Worm (Caenorhabditis elegans) whole organism, late embryonic: ENCODE results near the gene Y17D7C.2.
A peak's percentile ranks its signal among the peaks of the same experiment; 100 is the strongest.

ENCODE experiments used
- C08G9.2 ChIP-seq: sonication (generic microtip); optimal IDR thresholded peaks from 2 replicates; lab custom pipeline; 2016; ENCODE audit warnings: mild to moderate bottlenecking, missing genetic modification characterization, moderate library complexity, missing compliant biosample characterization
- K02D7.2 ChIP-seq: sonication (generic microtip); optimal IDR thresholded peaks from 2 replicates; lab custom pipeline; 2017; ENCODE audit warnings: mild to moderate bottlenecking, missing genetic modification characterization, missing compliant biosample characterization
- K09A11.1 ChIP-seq: sonication (generic microtip); optimal IDR thresholded peaks from 2 replicates; lab custom pipeline; 2017; ENCODE audit warnings: antibody characterized with exemption, mild to moderate bottlenecking, missing genetic modification characterization, missing compliant biosample characterization; ENCODE audit not compliant: insufficient read depth
- ahr-1 ChIP-seq: sonication (generic microtip); optimal IDR thresholded peaks from 2 replicates; lab custom pipeline; 2016; ENCODE audit warnings: missing genetic modification characterization, missing compliant biosample characterization
- ama-1 ChIP-seq: fragments of 150-350 bp; optimal IDR thresholded peaks from 2 replicates; lab custom pipeline; 2014
- ceh-18 ChIP-seq: sonication (generic microtip); optimal IDR thresholded peaks from 2 replicates; lab custom pipeline; 2016; ENCODE audit warnings: missing genetic modification characterization, missing compliant biosample characterization
- ceh-2 ChIP-seq: sonication (generic microtip); optimal IDR thresholded peaks from 2 replicates; lab custom pipeline; 2016; ENCODE audit warnings: missing genotype, missing genetic modification characterization, missing compliant biosample characterization
- ceh-34 ChIP-seq: sonication (generic microtip); optimal IDR thresholded peaks from 2 replicates; lab custom pipeline; 2016; ENCODE audit warnings: mild to moderate bottlenecking, missing genetic modification characterization, missing compliant biosample characterization
- ceh-45 ChIP-seq: fragments of 200-800 bp; sonication (Bioruptor generic); IDR thresholded peaks from 2 replicates; pipeline ENCODE4 v1.3.6; 2022; ENCODE audit warnings: missing genetic modification reagents, missing genetic modification characterization, missing compliant biosample characterization
- ceh-9 ChIP-seq: sonication (generic microtip); optimal IDR thresholded peaks from 2 replicates; lab custom pipeline; 2016; ENCODE audit warnings: mild to moderate bottlenecking, missing genetic modification characterization, inconsistent platforms, missing compliant biosample characterization
- che-1 ChIP-seq: sonication (generic microtip); optimal IDR thresholded peaks from 2 replicates; lab custom pipeline; 2016; ENCODE audit warnings: mild to moderate bottlenecking, missing genetic modification characterization, missing compliant biosample characterization
- dmd-4 ChIP-seq: sonication (generic microtip); optimal IDR thresholded peaks from 2 replicates; lab custom pipeline; 2016; ENCODE audit warnings: borderline replicate concordance, missing genetic modification characterization, missing compliant biosample characterization
- dve-1 ChIP-seq: sonication (generic microtip); optimal IDR thresholded peaks from 2 replicates; lab custom pipeline; 2017; ENCODE audit warnings: antibody characterized with exemption, mild to moderate bottlenecking, missing genetic modification characterization, missing compliant biosample characterization
- elt-2 ChIP-seq: sonication (generic microtip); optimal IDR thresholded peaks from 2 replicates; lab custom pipeline; 2016; ENCODE audit warnings: missing genetic modification reagents, missing genetic modification characterization, missing compliant biosample characterization
- eyg-1 ChIP-seq: sonication (generic microtip); optimal IDR thresholded peaks from 2 replicates; lab custom pipeline; 2016; ENCODE audit warnings: missing genotype, missing genetic modification characterization, missing compliant biosample characterization
- fax-1 ChIP-seq: sonication (generic microtip); optimal IDR thresholded peaks from 2 replicates; lab custom pipeline; 2016; ENCODE audit warnings: missing genotype, missing genetic modification characterization, missing compliant biosample characterization
- fkh-10 ChIP-seq: fragments of 150-350 bp; optimal IDR thresholded peaks from 2 replicates; lab custom pipeline; 2014; ENCODE audit warnings: missing biosample characterization, missing genetic modification reagents, missing genetic modification characterization
- hlh-15 ChIP-seq: sonication (generic microtip); optimal IDR thresholded peaks from 2 replicates; lab custom pipeline; 2016; ENCODE audit warnings: missing genetic modification characterization, missing compliant biosample characterization
- hlh-6 ChIP-seq: sonication (generic microtip); optimal IDR thresholded peaks from 2 replicates; lab custom pipeline; 2016; ENCODE audit warnings: missing genotype, missing genetic modification characterization, missing compliant biosample characterization
- hlh-8 ChIP-seq: sonication (generic microtip); optimal IDR thresholded peaks from 2 replicates; lab custom pipeline; 2016; ENCODE audit warnings: missing genotype, missing genetic modification characterization, missing compliant biosample characterization
- lim-6 ChIP-seq: sonication (generic microtip); optimal IDR thresholded peaks from 2 replicates; lab custom pipeline; 2016; ENCODE audit warnings: missing genetic modification characterization, missing compliant biosample characterization
- mec-3 ChIP-seq: sonication (generic microtip); optimal IDR thresholded peaks from 2 replicates; lab custom pipeline; 2016; ENCODE audit warnings: borderline replicate concordance, missing genetic modification characterization, missing compliant biosample characterization
- nhr-11 ChIP-seq: fragments of 150-350 bp; optimal IDR thresholded peaks from 2 replicates; lab custom pipeline; 2014; ENCODE audit warnings: missing biosample characterization, missing genetic modification characterization
- nhr-232 ChIP-seq: sonication (generic microtip); optimal IDR thresholded peaks from 2 replicates; lab custom pipeline; 2016; ENCODE audit warnings: missing genetic modification characterization, missing compliant biosample characterization
- npax-4 ChIP-seq: sonication (generic microtip); optimal IDR thresholded peaks from 2 replicates; lab custom pipeline; 2016; ENCODE audit warnings: missing genetic modification characterization, missing compliant biosample characterization
- odd-2 ChIP-seq: sonication (generic microtip); optimal IDR thresholded peaks from 2 replicates; lab custom pipeline; 2017; ENCODE audit warnings: antibody characterized with exemption, mild to moderate bottlenecking, missing genetic modification characterization, missing compliant biosample characterization
- pag-3 ChIP-seq: sonication (generic microtip); optimal IDR thresholded peaks from 2 replicates; lab custom pipeline; 2016; ENCODE audit warnings: missing compliant biosample characterization, missing genetic modification characterization, borderline replicate concordance
- pax-1 ChIP-seq: fragments of 150-350 bp; optimal IDR thresholded peaks from 2 replicates; lab custom pipeline; 2014; ENCODE audit warnings: missing biosample characterization, missing genetic modification characterization
- pros-1 ChIP-seq: fragments of 150-350 bp; optimal IDR thresholded peaks from 2 replicates; lab custom pipeline; 2014; ENCODE audit warnings: missing biosample characterization, missing genetic modification reagents, missing genetic modification characterization
- ref-2 ChIP-seq: sonication (generic microtip); optimal IDR thresholded peaks from 2 replicates; lab custom pipeline; 2016; ENCODE audit warnings: missing genetic modification characterization, missing compliant biosample characterization
- rnt-1 ChIP-seq: sonication (generic microtip); optimal IDR thresholded peaks from 2 replicates; lab custom pipeline; 2016; ENCODE audit warnings: missing genetic modification characterization, missing compliant biosample characterization
- sox-2 ChIP-seq: fragments of 200-800 bp; sonication (Bioruptor generic); IDR thresholded peaks from 2 replicates; pipeline ENCODE4 v1.3.6; 2022; ENCODE audit warnings: missing genetic modification reagents, missing genetic modification characterization, missing compliant biosample characterization
- sox-4 ChIP-seq: sonication (generic microtip); optimal IDR thresholded peaks from 2 replicates; lab custom pipeline; 2017; ENCODE audit warnings: mild to moderate bottlenecking, missing genetic modification characterization, inconsistent platforms, missing compliant biosample characterization
- ttx-3 ChIP-seq: sonication (generic microtip); optimal IDR thresholded peaks from 2 replicates; lab custom pipeline; 2016; ENCODE audit warnings: missing genetic modification reagents, missing genetic modification characterization, missing compliant biosample characterization
- unc-3 ChIP-seq, 2 experiments: fragments of 200-800 bp in 1 of 2; sonication (Bioruptor generic) in 1 of 2; sonication (generic microtip) in 1 of 2; conservative IDR thresholded peaks in 1 of 2; optimal IDR thresholded peaks in 1 of 2; 2 replicates each; pipeline versions ENCODE4 v1.3.6 to Lab custom; 2016 to 2022; ENCODE audit warnings: missing compliant biosample characterization in 2 of 2, missing genetic modification characterization in 2 of 2, missing genetic modification reagents in 1 of 2
- unc-86 ChIP-seq: sonication (generic microtip); optimal IDR thresholded peaks from 2 replicates; lab custom pipeline; 2016; ENCODE audit warnings: missing genetic modification characterization, missing compliant biosample characterization
- ztf-16 ChIP-seq: sonication (generic microtip); optimal IDR thresholded peaks from 2 replicates; lab custom pipeline; 2017; ENCODE audit warnings: missing genetic modification characterization, missing compliant biosample characterization

The Y17D7C.2 gene

ce11 chrV:18723604-18724003 lies 3.8 kb upstream of the Y17D7C.2 start (continued):
- TF ChIP-seq mec-3 (tag; lab: Kevin White, UChicago) (no peak), ceh-34 (peak; percentile 50), rnt-1 (peak; percentile 21), ahr-1 (no peak), ttx-3 (tag; lab: Kevin White, UChicago) (no peak), hlh-8 (no peak), che-1 (no peak), nhr-232 (tag; lab: Kevin White, UChicago) (no peak), C08G9.2 (tag; lab: Kevin White, UChicago) (peak; percentile 49), ceh-2 (tag; lab: Kevin White, UChicago) (peak; percentile 7), fax-1 (tag; lab: Kevin White, UChicago) (no peak), nhr-11 (no peak), ama-1 (no peak), dmd-4 (tag; lab: Kevin White, UChicago) (peak; percentile 35), unc-3 (GFP tag; conservative IDR thresholded peaks at IDR 0.05; lab: Robert Waterston, UW) (no peak), unc-3 (tag; optimal IDR thresholded peaks at IDR 0.05; lab: Kevin White, UChicago) (no peak), pag-3 (no peak), ceh-18 (peak; percentile 31), hlh-15 (tag; lab: Kevin White, UChicago) (no peak), ceh-45 (GFP tag; lab: Robert Waterston, UW) (no peak), pros-1 (peak; percentile 79), K09A11.1 (tag; lab: Kevin White, UChicago) (no peak), K02D7.2 (no peak), lim-6 (tag; lab: Kevin White, UChicago) (peak; percentile 56), elt-2 (tag; lab: Kevin White, UChicago) (peak; percentile 14), fkh-10 (GFP tag; lab: Kevin White, UChicago) (no peak), npax-4 (tag; lab: Kevin White, UChicago) (no peak), ref-2 (tag; lab: Kevin White, UChicago) (no peak), hlh-6 (no peak), eyg-1 (tag; lab: Kevin White, UChicago) (no peak), sox-2 (GFP tag; lab: Robert Waterston, UW) (no peak; the same call in 1 of the 2 replicates), sox-4 (tag; lab: Kevin White, UChicago) (no peak)

- TF ChIP-seq ceh-9 = peak; percentile 37
- peak; percentile 35 for TF ChIP-seq odd-2 (tag; lab: Kevin White, UChicago)
- no peak for TF ChIP-seq npax-4 (tag; lab: Kevin White, UChicago)
- TF ChIP-seq dve-1 (tag; lab: Kevin White, UChicago) = peak; percentile 88
These were observed 2.9 kb upstream of the Y17D7C.2 start for ce11 chrV:18722510-18723299.

ce11 chrV:18721873-18722272 lies 2.1 kb upstream of the Y17D7C.2 start:
- TF ChIP-seq unc-86 (tag; lab: Kevin White, UChicago) (peak; percentile 7), elt-2 (tag; lab: Kevin White, UChicago) (no peak)

ce11 chrV:18719412-18719811 lies 375 bp downstream of the Y17D7C.2 start:
- TF ChIP-seq ztf-16 (tag; lab: Kevin White, UChicago) (peak; percentile 32), pax-1 (no peak), ceh-2 (tag; lab: Kevin White, UChicago) (no peak)
- TF ChIP-seq, all 69 proteins: peak for 1
